Fruit fly (Drosophila melanogaster): ENCODE results near the gene CG6333.

Gene CG6333

dm6 chr3L:17461369-17462012 lies 24.5 kb downstream of the CG6333 start:
- no peak for TF ChIP-seq chm (GFP tag; IDR thresholded peaks at IDR 0.05)
- TF ChIP-seq CG34224 (GFP tag; IDR thresholded peaks at IDR 0.05; ENCODE audit: partially characterized antibody): no peak
- no peak for TF ChIP-seq CG12219 (GFP tag; optimal IDR thresholded peaks at IDR 0.05)
- TF ChIP-seq CG10321 (GFP tag; IDR thresholded peaks at IDR 0.05): no peak
- TF ChIP-seq Mes4 (GFP tag; optimal IDR thresholded peaks at IDR 0.05): no peak
- TF ChIP-seq dmrt11E (tag; optimal IDR thresholded peaks at IDR 0.05): no peak
- no peak for TF ChIP-seq CG14860 (GFP tag; IDR thresholded peaks at IDR 0.05; ENCODE audit: partially characterized antibody)
- TF ChIP-seq scrt (GFP tag; optimal IDR thresholded peaks at IDR 0.05): no peak
- TF ChIP-seq CG10147 (GFP tag; optimal IDR thresholded peaks at IDR 0.05): peak; percentile 11
- no peak for TF ChIP-seq CG3281 (GFP tag; optimal IDR thresholded peaks at IDR 0.05)
- no peak for TF ChIP-seq CG11247 (GFP tag; IDR thresholded peaks at IDR 0.05)
- no peak for TF ChIP-seq lola (GFP tag; optimal IDR thresholded peaks at IDR 0.05)
- TF ChIP-seq CG17568 (GFP tag; optimal IDR thresholded peaks at IDR 0.05): no peak
- TF ChIP-seq CG8924 (tag; optimal IDR thresholded peaks at IDR 0.05): no peak
- no peak for TF ChIP-seq salm (tag; optimal IDR thresholded peaks at IDR 0.05)
- no peak for TF ChIP-seq CG9932 (GFP tag; IDR thresholded peaks at IDR 0.05)
- TF ChIP-seq CG15011 (GFP tag; optimal IDR thresholded peaks at IDR 0.05): no peak
- 0 out of 3 replicates have a peak, but pooled peaks have one; percentile 9 for TF ChIP-seq CG17361 (GFP tag; IDR thresholded peaks at IDR 0.05)
- TF ChIP-seq fd102C (GFP tag; optimal IDR thresholded peaks at IDR 0.05): no peak
- TF ChIP-seq ssp (GFP tag; IDR thresholded peaks at IDR 0.05): no peak
- no peak for TF ChIP-seq Myb (GFP tag; optimal IDR thresholded peaks at IDR 0.05)
- no peak for TF ChIP-seq gcm2 (GFP tag; optimal IDR thresholded peaks at IDR 0.05)
- TF ChIP-seq gcm (GFP tag; optimal IDR thresholded peaks at IDR 0.05): no peak
- TF ChIP-seq CG10959 (GFP tag; IDR thresholded peaks at IDR 0.05): no peak
- TF ChIP-seq CG43689 (GFP tag; IDR thresholded peaks at IDR 0.05): no peak
- TF ChIP-seq CG6689 (GFP tag; IDR thresholded peaks at IDR 0.05): 0 out of 2 replicates have a peak, but pooled peaks have one; percentile 19
- no peak for TF ChIP-seq lilli (GFP tag; optimal IDR thresholded peaks at IDR 0.05)
- TF ChIP-seq unpg (GFP tag; optimal IDR thresholded peaks at IDR 0.05): peak; percentile 0
- no peak for TF ChIP-seq tx (GFP tag; optimal IDR thresholded peaks at IDR 0.05)
- no peak for TF ChIP-seq stc (GFP tag; IDR thresholded peaks at IDR 0.05)
- TF ChIP-seq chn (GFP tag; optimal IDR thresholded peaks at IDR 0.05): no peak
- TF ChIP-seq Neu2 (GFP tag; optimal IDR thresholded peaks at IDR 0.05; ENCODE audit: borderline replicate concordance): no peak
- TF ChIP-seq CG10979 (tag; optimal IDR thresholded peaks at IDR 0.05): no peak
- no peak for TF ChIP-seq zf30C (GFP tag; optimal IDR thresholded peaks at IDR 0.05)
- no peak for TF ChIP-seq CG31441 (GFP tag; IDR thresholded peaks at IDR 0.05)
- TF ChIP-seq emc (GFP tag; optimal IDR thresholded peaks at IDR 0.05): no peak
- TF ChIP-seq CG31388 (GFP tag; optimal IDR thresholded peaks at IDR 0.05): no peak
- TF ChIP-seq nerfin-2 (GFP tag; IDR thresholded peaks at IDR 0.05; ENCODE audit: partially characterized antibody): no peak
- TF ChIP-seq en (GFP tag; optimal IDR thresholded peaks at IDR 0.05): no peak
- TF ChIP-seq vvl (GFP tag; IDR thresholded peaks at IDR 0.05): no peak
- no peak for TF ChIP-seq Dref (GFP tag; IDR thresholded peaks at IDR 0.05)
- no peak for TF ChIP-seq hkb (optimal IDR thresholded peaks at IDR 0.05)
- peak; percentile 18; the same call in 1 of the 2 replicates for TF ChIP-seq hkb (GFP tag; IDR thresholded peaks at IDR 0.05)
- TF ChIP-seq B-H2 (GFP tag; optimal IDR thresholded peaks at IDR 0.05): no peak
- TF ChIP-seq prd (optimal IDR thresholded peaks at IDR 0.05): no peak
- TF ChIP-seq prd (GFP tag; IDR thresholded peaks at IDR 0.05): peak; percentile 61; the same call in 1 of the 3 replicates
- peak; percentile 60 for TF ChIP-seq crol (GFP tag; IDR thresholded peaks at IDR 0.05)
- TF ChIP-seq dan (GFP tag; IDR thresholded peaks at IDR 0.05): no peak
- no peak for TF ChIP-seq Hr3 (GFP tag; optimal IDR thresholded peaks at IDR 0.05)
- 0 out of 3 replicates have a peak, but pooled peaks have one; percentile 15 for TF ChIP-seq tgo (GFP tag; IDR thresholded peaks at IDR 0.05)
- no peak for TF ChIP-seq CG8765 (GFP tag; IDR thresholded peaks at IDR 0.05)

Measured in whole organism, embryonic.